Worm (Caenorhabditis elegans) whole organism, young adult: ENCODE measurements around the gene C16D9.8.

Experiments
- B0019.2 ChIP-seq: fragments of 200-800 bp; sonication (Bioruptor generic); conservative IDR thresholded peaks from 2 replicates; pipeline ENCODE4 v1.3.6; 2022; ENCODE audit warnings: missing genetic modification reagents, missing genetic modification characterization, missing compliant biosample characterization
- B0336.3 ChIP-seq: fragments of 200-800 bp; sonication (Bioruptor generic); IDR thresholded peaks from 2 replicates; pipeline ENCODE4 v1.3.6; 2022; ENCODE audit warnings: missing genetic modification characterization, missing compliant biosample characterization
- D2030.7 ChIP-seq: fragments of 200-800 bp; sonication (Bioruptor generic); IDR thresholded peaks from 2 replicates; pipeline ENCODE4 v1.3.6; 2022; ENCODE audit warnings: missing genetic modification reagents, missing genetic modification characterization, missing compliant biosample characterization
- F37B4.10 ChIP-seq: fragments of 200-800 bp; sonication (Bioruptor generic); IDR thresholded peaks from 2 replicates; pipeline ENCODE4 v1.3.6; 2022; ENCODE audit warnings: missing genetic modification characterization, missing compliant biosample characterization
- F39B2.1 ChIP-seq: fragments of 200-800 bp; sonication (Bioruptor generic); IDR thresholded peaks from 2 replicates; pipeline ENCODE4 v1.3.6; 2022; ENCODE audit warnings: missing genetic modification reagents, missing genetic modification characterization, missing compliant biosample characterization
- F49E8.2 ChIP-seq: sonication (generic microtip); optimal IDR thresholded peaks from 3 replicates; lab custom pipeline; 2017; ENCODE audit warnings: missing genetic modification characterization, mild to moderate bottlenecking, missing compliant biosample characterization, antibody characterized with exemption, moderate library complexity; ENCODE audit not compliant: insufficient read depth
- F57C9.4 ChIP-seq: sonication (generic microtip); optimal IDR thresholded peaks from 2 replicates; lab custom pipeline; 2017; ENCODE audit warnings: mild to moderate bottlenecking, missing genetic modification characterization, missing compliant biosample characterization
- T26A5.8 ChIP-seq: sonication (generic microtip); optimal IDR thresholded peaks from 2 replicates; lab custom pipeline; 2016; ENCODE audit warnings: missing genetic modification characterization, missing compliant biosample characterization
- Y67H2A.10 ChIP-seq: fragments of 200-800 bp; sonication (Bioruptor generic); conservative IDR thresholded peaks from 2 replicates; pipeline ENCODE4 v1.3.6; 2022; ENCODE audit warnings: missing genetic modification reagents, missing genetic modification characterization, missing compliant biosample characterization
- ZK185.1 ChIP-seq: sonication (generic microtip); optimal IDR thresholded peaks from 2 replicates; lab custom pipeline; 2016; ENCODE audit warnings: mild to moderate bottlenecking, missing genetic modification characterization, missing compliant biosample characterization; ENCODE audit not compliant: poor library complexity, severe bottlenecking
- aptf-2 ChIP-seq: fragments of 200-800 bp; sonication (Bioruptor generic); conservative IDR thresholded peaks from 2 replicates; pipeline ENCODE4 v1.3.6; 2022; ENCODE audit warnings: missing genetic modification reagents, missing genetic modification characterization, missing compliant biosample characterization
- atf-7 ChIP-seq: sonication (generic microtip); optimal IDR thresholded peaks from 2 replicates; lab custom pipeline; 2017; ENCODE audit warnings: mild to moderate bottlenecking, missing genetic modification characterization, missing compliant biosample characterization
- athp-1 ChIP-seq: sonication (generic microtip); optimal IDR thresholded peaks from 2 replicates; lab custom pipeline; 2017; ENCODE audit warnings: mild to moderate bottlenecking, missing genetic modification characterization, missing compliant biosample characterization
- attf-3 ChIP-seq: fragments of 200-800 bp; sonication (Bioruptor generic); conservative IDR thresholded peaks from 2 replicates; pipeline ENCODE4 v1.3.6; 2022; ENCODE audit warnings: missing genetic modification reagents, missing genetic modification characterization, missing compliant biosample characterization
- attf-6 ChIP-seq: fragments of 200-800 bp; sonication (Bioruptor generic); IDR thresholded peaks from 2 replicates; pipeline ENCODE4 v1.3.6; 2022; ENCODE audit warnings: missing genetic modification reagents, missing genetic modification characterization, missing compliant biosample characterization
- cebp-1 ChIP-seq, 2 experiments: fragments of 200-800 bp in 1 of 2; sonication (Bioruptor generic) in 1 of 2; sonication (generic microtip) in 1 of 2; IDR thresholded peaks in 1 of 2; optimal IDR thresholded peaks in 1 of 2; 2 replicates each; pipeline versions ENCODE4 v1.3.6 to Lab custom; 2017 to 2022; ENCODE audit warnings: missing compliant biosample characterization in 2 of 2, missing genetic modification characterization in 2 of 2, mild to moderate bottlenecking in 1 of 2, missing genetic modification reagents in 1 of 2, moderate library complexity in 1 of 2
- cebp-2 ChIP-seq: fragments of 200-800 bp; sonication (Bioruptor generic); IDR thresholded peaks from 2 replicates; pipeline ENCODE4 v1.3.6; 2022; ENCODE audit warnings: missing genetic modification characterization, missing compliant biosample characterization
- ceh-100 ChIP-seq: fragments of 200-800 bp; sonication (Bioruptor generic); IDR thresholded peaks from 2 replicates; pipeline ENCODE4 v1.3.6; 2022; ENCODE audit warnings: missing genetic modification reagents, missing genetic modification characterization, missing compliant biosample characterization
- ceh-58 ChIP-seq: fragments of 200-800 bp; sonication (Bioruptor generic); IDR thresholded peaks from 2 replicates; pipeline ENCODE4 v1.3.6; 2022; ENCODE audit warnings: missing genetic modification characterization, missing compliant biosample characterization
- ceh-79 ChIP-seq: sonication (generic microtip); optimal IDR thresholded peaks from 2 replicates; lab custom pipeline; 2017; ENCODE audit warnings: mild to moderate bottlenecking, missing genetic modification characterization, missing compliant biosample characterization
- efl-1 ChIP-seq: fragments of 150-350 bp; optimal IDR thresholded peaks from 2 replicates; lab custom pipeline; 2014; ENCODE audit warnings: missing biosample characterization, missing genetic modification reagents, missing genetic modification characterization
- ekl-4 ChIP-seq: fragments of 200-800 bp; sonication (Bioruptor generic); IDR thresholded peaks from 2 replicates; pipeline ENCODE4 v1.3.6; 2022; ENCODE audit warnings: missing genetic modification reagents, missing genetic modification characterization, missing compliant biosample characterization
- him-1 ChIP-seq: sonication (generic microtip); optimal IDR thresholded peaks from 2 replicates; lab custom pipeline; 2016; ENCODE audit warnings: missing genotype, missing genetic modification reagents, missing genetic modification characterization, missing compliant biosample characterization
- hlh-26 ChIP-seq: fragments of 200-800 bp; sonication (Bioruptor generic); conservative IDR thresholded peaks from 2 replicates; pipeline ENCODE4 v1.3.6; 2022; ENCODE audit warnings: missing genetic modification reagents, missing genetic modification characterization, missing compliant biosample characterization
- hmg-20 ChIP-seq: fragments of 200-800 bp; sonication (Bioruptor generic); IDR thresholded peaks from 2 replicates; pipeline ENCODE4 v1.3.6; 2022; ENCODE audit warnings: missing genetic modification reagents, missing genetic modification characterization, missing compliant biosample characterization
- hrde-1 ChIP-seq: sonication (generic microtip); optimal IDR thresholded peaks from 2 replicates; lab custom pipeline; 2016; ENCODE audit warnings: missing genetic modification characterization, mild to moderate bottlenecking, missing compliant biosample characterization, moderate library complexity, missing genotype, missing genetic modification reagents, borderline replicate concordance
- hsf-1 ChIP-seq: fragments of 200-800 bp; sonication (Bioruptor generic); IDR thresholded peaks from 2 replicates; pipeline ENCODE4 v1.3.6; 2022; ENCODE audit warnings: missing genetic modification reagents, missing genetic modification characterization, missing compliant biosample characterization
- lag-1 ChIP-seq: fragments of 200-800 bp; sonication (Bioruptor generic); IDR thresholded peaks from 2 replicates; pipeline ENCODE4 v1.3.6; 2022; ENCODE audit warnings: missing genetic modification reagents, missing genetic modification characterization, missing compliant biosample characterization
- lin-26 ChIP-seq: fragments of 200-800 bp; sonication (Bioruptor generic); IDR thresholded peaks from 2 replicates; pipeline ENCODE4 v1.3.6; 2022; ENCODE audit warnings: missing genetic modification reagents, missing genetic modification characterization, missing compliant biosample characterization
- lsl-1 ChIP-seq: fragments of 200-800 bp; sonication (Bioruptor generic); optimal IDR thresholded peaks from 2 replicates; lab custom pipeline; 2018; ENCODE audit warnings: mild to moderate bottlenecking, missing genetic modification characterization, moderate library complexity, missing compliant biosample characterization
- madf-6 ChIP-seq: fragments of 200-800 bp; sonication (Bioruptor generic); IDR thresholded peaks from 2 replicates; pipeline ENCODE4 v1.3.6; 2022; ENCODE audit warnings: missing genetic modification reagents, missing genetic modification characterization, missing compliant biosample characterization
- mes-4 ChIP-seq: sonication (generic microtip); optimal IDR thresholded peaks from 2 replicates; lab custom pipeline; 2016; ENCODE audit warnings: missing genotype, missing genetic modification characterization, missing compliant biosample characterization
- nfya-1 ChIP-seq: sonication (generic microtip); optimal IDR thresholded peaks from 2 replicates; lab custom pipeline; 2017; ENCODE audit warnings: antibody characterized with exemption, missing compliant biosample characterization, missing genetic modification characterization, borderline replicate concordance; ENCODE audit not compliant: insufficient read depth
- nfyb-1 ChIP-seq: fragments of 200-800 bp; sonication (Bioruptor generic); IDR thresholded peaks from 2 replicates; pipeline ENCODE4 v1.3.6; 2022; ENCODE audit warnings: missing genetic modification reagents, missing genetic modification characterization, missing compliant biosample characterization
- nhr-90 ChIP-seq: sonication (generic microtip); optimal IDR thresholded peaks from 2 replicates; lab custom pipeline; 2016; ENCODE audit warnings: missing genotype, mild to moderate bottlenecking, missing genetic modification characterization, missing compliant biosample characterization
- pha-4 ChIP-seq: fragments of 150-350 bp; sonication (generic microtip); optimal IDR thresholded peaks from 2 replicates; lab custom pipeline; 2014; ENCODE audit warnings: missing biosample characterization, missing genetic modification reagents, missing genetic modification characterization
- repo-1 ChIP-seq: sonication (generic microtip); optimal IDR thresholded peaks from 2 replicates; lab custom pipeline; 2017; ENCODE audit warnings: mild to moderate bottlenecking, missing genetic modification characterization, missing compliant biosample characterization
- snpc-4 ChIP-seq, 5 experiments: fragments of 150-350 bp in 1 of 5; sonication (generic microtip) in 4 of 5; optimal IDR thresholded peaks; 2 replicates each; lab custom pipeline; 2014 to 2018; ENCODE audit warnings: missing genetic modification characterization in 5 of 5, missing biosample characterization in 3 of 5, antibody characterized with exemption in 2 of 5, mild to moderate bottlenecking in 2 of 5, missing compliant biosample characterization in 2 of 5, missing genotype in 2 of 5, moderate library complexity in 2 of 5, missing genetic modification reagents in 1 of 5
- sptf-2 ChIP-seq: fragments of 200-800 bp; sonication (Bioruptor generic); optimal IDR thresholded peaks from 2 replicates; lab custom pipeline; 2018; ENCODE audit warnings: mild to moderate bottlenecking, missing genetic modification characterization, missing compliant biosample characterization
- unc-130 ChIP-seq: sonication (generic microtip); optimal IDR thresholded peaks from 2 replicates; lab custom pipeline; 2016; ENCODE audit warnings: missing genetic modification reagents, missing genetic modification characterization, missing compliant biosample characterization
- unc-62 ChIP-seq: fragments of 150-350 bp; optimal IDR thresholded peaks from 2 replicates; lab custom pipeline; 2014; ENCODE audit warnings: missing biosample characterization, missing genetic modification reagents, missing genetic modification characterization
- ztf-25 ChIP-seq: fragments of 200-800 bp; sonication (Bioruptor generic); IDR thresholded peaks from 2 replicates; pipeline ENCODE4 v1.3.6; 2022; ENCODE audit warnings: missing genetic modification reagents, missing genetic modification characterization, missing compliant biosample characterization

Gene C16D9.8

DNA sequence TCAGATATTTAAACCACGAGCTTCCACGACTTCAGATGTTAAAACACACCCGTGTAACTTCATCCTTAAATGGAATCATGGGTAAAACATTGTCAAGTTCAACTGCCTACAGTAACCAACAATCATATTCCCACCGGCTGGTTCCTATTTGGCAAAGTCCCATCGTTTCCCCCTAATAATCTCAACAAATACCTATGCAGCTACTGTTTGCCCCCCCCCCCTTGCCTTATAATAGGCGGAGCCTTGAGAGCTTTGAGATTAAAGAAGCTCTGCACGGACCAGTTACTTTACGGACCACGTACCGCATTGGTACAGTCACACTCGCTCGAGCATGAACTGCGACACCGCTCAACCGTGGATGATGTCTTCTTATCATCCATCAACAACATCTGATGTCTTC is 38.7 kb downstream of the C16D9.8 start, which contains the start of gene pax-1:
Gene pax-1, plus strand, starts transcription at position 301 of the 400 bp plus-strand sequence.
- TF ChIP-seq efl-1 (GFP tag; lab: Kevin White, UChicago) (no peak), him-1 (tag; lab: Kevin White, UChicago) (no peak), nfya-1 (no peak), hsf-1 (GFP tag; lab: Robert Waterston, UW) (no peak), hlh-26 (GFP tag; lab: Robert Waterston, UW) (no peak), mes-4 (tag; lab: Kevin White, UChicago) (no peak)

- TF ChIP-seq F37B4.10 (GFP tag; lab: Robert Waterston, UW) (0 out of 2 replicates have a peak, but pooled peaks have one; percentile 19), atf-7 (tag; lab: Kevin White, UChicago) (no peak), nfyb-1 (GFP tag; lab: Robert Waterston, UW) (0 out of 2 replicates have a peak, but pooled peaks have one; percentile 53), snpc-4 (GFP tag; optimal IDR thresholded peaks at IDR 0.05; lab: Kevin White, UChicago) (no peak), snpc-4 (tag; optimal IDR thresholded peaks at IDR 0.05; lab: Kevin White, UChicago) (peak in 1 of 4 experiments; percentile 15), D2030.7 (GFP tag; lab: Robert Waterston, UW) (peak; percentile 28; the same call in 1 of the 2 replicates), athp-1 (tag; lab: Kevin White, UChicago) (peak; percentile 43), attf-6 (GFP tag; lab: Robert Waterston, UW) (peak; percentile 62; the same call in 1 of the 2 replicates), lin-26 (GFP tag; lab: Robert Waterston, UW) (peak; percentile 64; the same call in 1 of the 2 replicates), F39B2.1 (no peak), hsf-1 (GFP tag; lab: Robert Waterston, UW) (peak; percentile 72; the same call in 1 of the 2 replicates), ZK185.1 (tag; lab: Kevin White, UChicago) (no peak), ceh-100 (GFP tag; lab: Robert Waterston, UW) (no peak), unc-62 (GFP tag; lab: Kevin White, UChicago) (no peak), cebp-2 (0 out of 2 replicates have a peak, but pooled peaks have one; percentile 57), B0336.3 (GFP tag; lab: Robert Waterston, UW) (peak; percentile 75), cebp-1 (GFP tag; IDR thresholded peaks at IDR 0.05; lab: Robert Waterston, UW) (no peak), cebp-1 (tag; optimal IDR thresholded peaks at IDR 0.05; lab: Kevin White, UChicago) (no peak), lag-1 (GFP tag; lab: Robert Waterston, UW) (no peak), sptf-2 (GFP tag; lab: Kevin White, UChicago) (no peak), F49E8.2 (no peak), ceh-79 (tag; lab: Kevin White, UChicago) (peak; percentile 28), lsl-1 (peak; percentile 10), Y67H2A.10 (no peak), ekl-4 (GFP tag; lab: Robert Waterston, UW) (0 out of 2 replicates have a peak, but pooled peaks have one; percentile 33), hrde-1 (tag; lab: Kevin White, UChicago) (peak; percentile 80), ztf-25 (GFP tag; lab: Robert Waterston, UW) (0 out of 2 replicates have a peak, but pooled peaks have one; percentile 63), unc-130 (GFP tag; lab: Kevin White, UChicago) (peak; percentile 17), hmg-20 (no peak), him-1 (tag; lab: Kevin White, UChicago) (peak; percentile 36), madf-6 (GFP tag; lab: Robert Waterston, UW) (peak; percentile 36; the same call in 1 of the 2 replicates)
These were observed 39.9 kb downstream of the C16D9.8 start for ce11 chrV:8223417-8223816.

- TF ChIP-seq aptf-2 (GFP tag; lab: Robert Waterston, UW) (no peak), nhr-90 (no peak), B0336.3 (GFP tag; lab: Robert Waterston, UW) (no peak), ceh-58 (no peak), B0019.2 (GFP tag; lab: Robert Waterston, UW) (no peak), nfya-1 (no peak), attf-3 (GFP tag; lab: Robert Waterston, UW) (peak; percentile 94), snpc-4 (GFP tag; optimal IDR thresholded peaks at IDR 0.05; lab: Kevin White, UChicago) (peak; percentile 11), snpc-4 (tag; optimal IDR thresholded peaks at IDR 0.05; lab: Kevin White, UChicago) (peak in 1 of 4 experiments; percentile 30), efl-1 (GFP tag; lab: Kevin White, UChicago) (peak; percentile 36), pha-4 (no peak), repo-1 (tag; lab: Kevin White, UChicago) (no peak), F57C9.4 (no peak), T26A5.8 (no peak)
These were observed 42.3 kb downstream of the C16D9.8 start, which contains the start of the genes cogc-6 and air-1 for ce11 chrV:8221083-8221538. Gene cogc-6, minus strand, starts transcription at chrV:8221316. Gene air-1, plus strand, starts transcription at chrV:8221488.
